Fruit fly (Drosophila melanogaster) whole organism, embryonic: ENCODE data around the gene Cpsf5.

Experiments used
- Aef1 ChIP-seq: fragments of 200-800 bp; sonication (Bioruptor generic); IDR thresholded peaks from 3 replicates; pipeline ENCODE4 v1.3.6; 2022; ENCODE audit warnings: missing biosample characterization, missing genetic modification characterization
- CG10565 ChIP-seq: fragments of 200-800 bp; sonication (Bioruptor generic); optimal IDR thresholded peaks from 3 replicates; lab custom pipeline; 2016; ENCODE audit warnings: missing biosample characterization, mild to moderate bottlenecking, missing genetic modification characterization
- CG10979 ChIP-seq: fragments of 200-800 bp; sonication (Bioruptor generic); optimal IDR thresholded peaks from 2 replicates; lab custom pipeline; 2018; ENCODE audit warnings: missing biosample characterization, mild to moderate bottlenecking, missing genetic modification characterization, moderate library complexity
- CG12391 ChIP-seq: fragments of 200-800 bp; sonication (Bioruptor generic); optimal IDR thresholded peaks from 3 replicates; lab custom pipeline; 2018; ENCODE audit warnings: missing biosample characterization, mild to moderate bottlenecking, missing genetic modification characterization, moderate library complexity
- CG12659 ChIP-seq: fragments of 200-800 bp; sonication (Bioruptor generic); optimal IDR thresholded peaks from 3 replicates; lab custom pipeline; 2017; ENCODE audit warnings: mild to moderate bottlenecking, missing biosample characterization, missing genetic modification reagents, missing genetic modification characterization
- CG13123 ChIP-seq: fragments of 200-800 bp; sonication (Bioruptor generic); optimal IDR thresholded peaks from 2 replicates; lab custom pipeline; 2016; ENCODE audit warnings: missing biosample characterization, missing genetic modification characterization
- CG13424 ChIP-seq: fragments of 200-800 bp; sonication (Bioruptor generic); optimal IDR thresholded peaks from 2 replicates; lab custom pipeline; 2019; ENCODE audit warnings: missing biosample characterization, mild to moderate bottlenecking, missing genetic modification characterization, moderate library complexity
- CG14965 ChIP-seq: fragments of 200-800 bp; sonication (Bioruptor generic); optimal IDR thresholded peaks from 2 replicates; lab custom pipeline; 2016; ENCODE audit warnings: missing biosample characterization, missing genetic modification characterization, borderline replicate concordance
- CG15514 ChIP-seq: fragments of 200-800 bp; sonication (Bioruptor generic); optimal IDR thresholded peaks from 3 replicates; lab custom pipeline; 2017; ENCODE audit warnings: missing biosample characterization, missing genetic modification characterization, mild to moderate bottlenecking, moderate library complexity, missing genetic modification reagents
- CG1647 ChIP-seq: fragments of 200-800 bp; sonication (Bioruptor generic); optimal IDR thresholded peaks from 3 replicates; lab custom pipeline; 2016; ENCODE audit warnings: missing biosample characterization, missing genetic modification characterization
- CG2199 ChIP-seq: fragments of 200-800 bp; sonication (Bioruptor generic); IDR thresholded peaks from 3 replicates; pipeline ENCODE4 v1.3.6; 2022; ENCODE audit warnings: missing biosample characterization, missing genetic modification characterization
- CG33557 ChIP-seq: fragments of 200-800 bp; sonication (Bioruptor generic); optimal IDR thresholded peaks from 2 replicates; lab custom pipeline; 2019; ENCODE audit warnings: missing biosample characterization, mild to moderate bottlenecking, missing genetic modification characterization, moderate library complexity
- CG43689 ChIP-seq: fragments of 200-800 bp; sonication (Bioruptor generic); IDR thresholded peaks from 2 replicates; pipeline ENCODE4 v1.3.6; 2022; ENCODE audit warnings: missing biosample characterization, missing genetic modification characterization
- CG4854 ChIP-seq: fragments of 200-800 bp; sonication (Bioruptor generic); optimal IDR thresholded peaks from 2 replicates; lab custom pipeline; 2016; ENCODE audit warnings: missing biosample characterization, missing genetic modification characterization, inconsistent platforms
- CG6683 ChIP-seq: fragments of 200-800 bp; sonication (Bioruptor generic); optimal IDR thresholded peaks from 2 replicates; lab custom pipeline; 2017; ENCODE audit warnings: missing biosample characterization, mild to moderate bottlenecking, missing genetic modification characterization, missing genetic modification reagents
- CG6854 ChIP-seq: fragments of 200-800 bp; sonication (Bioruptor generic); optimal IDR thresholded peaks from 3 replicates; lab custom pipeline; 2017; ENCODE audit warnings: missing biosample characterization, mild to moderate bottlenecking, missing genetic modification characterization
- CG7372 ChIP-seq: fragments of 200-800 bp; sonication (Bioruptor generic); IDR thresholded peaks from 2 replicates; pipeline ENCODE4 v1.3.6; 2022; ENCODE audit warnings: missing biosample characterization, missing genetic modification characterization
- CG9817 ChIP-seq: fragments of 200-800 bp; sonication (Bioruptor generic); optimal IDR thresholded peaks from 2 replicates; lab custom pipeline; 2018; ENCODE audit warnings: missing biosample characterization, mild to moderate bottlenecking, missing genetic modification characterization, moderate library complexity
- CHES-1-like ChIP-seq: fragments of 200-800 bp; sonication (Bioruptor generic); optimal IDR thresholded peaks from 2 replicates; lab custom pipeline; 2016; ENCODE audit warnings: missing biosample characterization, missing genetic modification characterization
- CrebB ChIP-seq: fragments of 200-800 bp; sonication (Bioruptor generic); optimal IDR thresholded peaks from 3 replicates; lab custom pipeline; 2018; ENCODE audit warnings: missing biosample characterization, mild to moderate bottlenecking, missing genetic modification characterization
- GATAe ChIP-seq: fragments of 200-800 bp; sonication (Bioruptor generic); conservative IDR thresholded peaks from 2 replicates; pipeline ENCODE4 v1.3.6; 2022; ENCODE audit warnings: missing biosample characterization, missing genetic modification characterization
- HLH4C ChIP-seq: fragments of 200-800 bp; sonication (Bioruptor generic); IDR thresholded peaks from 3 replicates; pipeline ENCODE4 v1.3.6; 2022; ENCODE audit warnings: missing biosample characterization, missing genetic modification characterization; ENCODE audit not compliant: partially characterized antibody
- Mad ChIP-seq: fragments of 200-800 bp; sonication (Bioruptor generic); optimal IDR thresholded peaks from 2 replicates; lab custom pipeline; 2016; ENCODE audit warnings: missing biosample characterization, missing genetic modification characterization
- NFAT ChIP-seq: fragments of 200-800 bp; sonication (Bioruptor generic); IDR thresholded peaks from 2 replicates; pipeline ENCODE4 v1.3.6; 2022; ENCODE audit warnings: missing biosample characterization, missing genetic modification characterization
- Spps ChIP-seq: fragments of 200-800 bp; sonication (Bioruptor generic); optimal IDR thresholded peaks from 2 replicates; lab custom pipeline; 2018; ENCODE audit warnings: missing biosample characterization, mild to moderate bottlenecking, missing genetic modification characterization
- amos ChIP-seq: fragments of 200-800 bp; sonication (Bioruptor generic); IDR thresholded peaks from 2 replicates; pipeline ENCODE4 v1.3.6; 2022; ENCODE audit warnings: missing biosample characterization, missing genetic modification characterization; ENCODE audit not compliant: partially characterized antibody
- ase ChIP-seq: fragments of 200-800 bp; sonication (Bioruptor generic); IDR thresholded peaks from 3 replicates; pipeline ENCODE4 v1.3.6; 2022; ENCODE audit warnings: missing biosample characterization, missing genetic modification characterization
- cad ChIP-seq: fragments of >200 bp; optimal IDR thresholded peaks from 2 replicates; lab custom pipeline; 2017; ENCODE audit warnings: missing biosample characterization, missing genetic modification characterization
- ci ChIP-seq: fragments of 200-800 bp; sonication (Bioruptor generic); IDR thresholded peaks from 3 replicates; pipeline ENCODE4 v1.3.6; 2022; ENCODE audit warnings: missing biosample characterization, missing genetic modification characterization
- corto ChIP-seq: fragments of 200-800 bp; sonication (Bioruptor generic); optimal IDR thresholded peaks from 2 replicates; lab custom pipeline; 2016; ENCODE audit warnings: missing biosample characterization, mild to moderate bottlenecking, missing genetic modification characterization, moderate library complexity
- crp ChIP-seq, 2 experiments: fragments of 200-800 bp; sonication (Bioruptor generic); optimal IDR thresholded peaks; 2 replicates in 1 of 2; 3 replicates in 1 of 2; lab custom pipeline; 2017; ENCODE audit warnings: missing biosample characterization in 2 of 2, missing genetic modification characterization in 2 of 2, mild to moderate bottlenecking in 1 of 2, moderate library complexity in 1 of 2
- disco-r ChIP-seq: fragments of 200-800 bp; sonication (Bioruptor generic); optimal IDR thresholded peaks from 2 replicates; lab custom pipeline; 2016; ENCODE audit warnings: missing biosample characterization, missing genetic modification characterization
- dm ChIP-seq: fragments of 200-800 bp; sonication (Bioruptor generic); optimal IDR thresholded peaks from 3 replicates; lab custom pipeline; 2016; ENCODE audit warnings: missing biosample characterization, missing genetic modification characterization
- ftz-f1 ChIP-seq: fragments of 200-800 bp; sonication (Bioruptor generic); optimal IDR thresholded peaks from 2 replicates; lab custom pipeline; 2016; ENCODE audit warnings: missing biosample characterization, missing genetic modification characterization
- gcm2 ChIP-seq: fragments of 200-800 bp; sonication (Bioruptor generic); optimal IDR thresholded peaks from 2 replicates; lab custom pipeline; 2016; ENCODE audit warnings: missing biosample characterization, missing genetic modification characterization
- h ChIP-seq: fragments of >200 bp; optimal IDR thresholded peaks from 2 replicates; lab custom pipeline; 2017
- hb ChIP-seq: fragments of 200-800 bp; sonication (Bioruptor generic); IDR thresholded peaks from 3 replicates; pipeline ENCODE4 v1.3.6; 2022; ENCODE audit warnings: missing biosample characterization, missing genetic modification characterization; ENCODE audit not compliant: partially characterized antibody
- hbn ChIP-seq: fragments of 200-800 bp; sonication (Bioruptor generic); IDR thresholded peaks from 2 replicates; pipeline ENCODE4 v1.3.6; 2022; ENCODE audit warnings: missing biosample characterization, missing genetic modification characterization; ENCODE audit not compliant: partially characterized antibody
- ken ChIP-seq: fragments of 200-800 bp; sonication (Bioruptor generic); IDR thresholded peaks from 3 replicates; pipeline ENCODE4 v1.3.6; 2022; ENCODE audit warnings: missing biosample characterization, missing genetic modification characterization
- maf-S ChIP-seq: fragments of 200-800 bp; sonication (Bioruptor generic); optimal IDR thresholded peaks from 2 replicates; lab custom pipeline; 2016; ENCODE audit warnings: missing biosample characterization, missing genetic modification characterization
- mirr ChIP-seq: fragments of 200-800 bp; sonication (Bioruptor generic); optimal IDR thresholded peaks from 3 replicates; lab custom pipeline; 2018; ENCODE audit warnings: missing biosample characterization, mild to moderate bottlenecking, missing genetic modification characterization
- pan ChIP-seq, 4 experiments: fragments of >200 bp in 3 of 4; fragments of 200-800 bp in 1 of 4; sonication (Bioruptor generic) in 1 of 4; optimal IDR thresholded peaks in 3 of 4; IDR thresholded peaks in 1 of 4; 2 replicates each; pipeline versions ENCODE4 v1.3.6 to Lab custom; 2017 to 2022; ENCODE audit warnings: missing biosample characterization in 2 of 4, missing genetic modification characterization in 2 of 4, mixed read lengths in 1 of 4
- phol ChIP-seq: fragments of 200-800 bp; sonication (Bioruptor generic); optimal IDR thresholded peaks from 3 replicates; lab custom pipeline; 2018; ENCODE audit warnings: missing biosample characterization, mild to moderate bottlenecking, missing genetic modification characterization, moderate library complexity
- sens-2 ChIP-seq: fragments of 200-800 bp; sonication (Bioruptor generic); IDR thresholded peaks from 2 replicates; pipeline ENCODE4 v1.3.6; 2022; ENCODE audit warnings: missing biosample characterization, missing genetic modification characterization
- seq ChIP-seq: fragments of 200-800 bp; sonication (Bioruptor generic); IDR thresholded peaks from 2 replicates; pipeline ENCODE4 v1.3.6; 2022; ENCODE audit warnings: missing biosample characterization, missing genetic modification characterization
- tio ChIP-seq: fragments of 200-800 bp; sonication (Bioruptor generic); optimal IDR thresholded peaks from 2 replicates; lab custom pipeline; 2017; ENCODE audit warnings: missing biosample characterization, missing genetic modification characterization, inconsistent platforms
- trh ChIP-seq: fragments of 200-800 bp; sonication (Bioruptor generic); optimal IDR thresholded peaks from 2 replicates; lab custom pipeline; 2016; ENCODE audit warnings: missing biosample characterization, missing genetic modification characterization
- unc-4 ChIP-seq: fragments of 200-800 bp; sonication (Bioruptor generic); IDR thresholded peaks from 2 replicates; pipeline ENCODE4 v1.3.6; 2022; ENCODE audit warnings: missing biosample characterization, missing genetic modification characterization; ENCODE audit not compliant: partially characterized antibody
- vvl ChIP-seq: fragments of 200-800 bp; sonication (Bioruptor generic); IDR thresholded peaks from 2 replicates; pipeline ENCODE4 v1.3.6; 2022; ENCODE audit warnings: missing biosample characterization, missing genetic modification characterization
- wek ChIP-seq: fragments of 200-800 bp; sonication (Bioruptor generic); optimal IDR thresholded peaks from 3 replicates; lab custom pipeline; 2018; ENCODE audit warnings: missing biosample characterization, mild to moderate bottlenecking, missing genetic modification characterization, moderate library complexity

The Cpsf5 gene

dm6 chr3L:9455819-9456388, 45.1 kb downstream of the Cpsf5 start, which contains the start of the genes phol and CG3552 (continued):
- peak; percentile 45; the same call in 1 of the 3 replicates for TF ChIP-seq hb
- TF ChIP-seq CG6854 = no peak
- peak; percentile 87 for TF ChIP-seq phol (tag; lab: Kevin White, UChicago)
- TF ChIP-seq unc-4 = peak; percentile 43
- no peak for TF ChIP-seq ftz-f1
- no peak for TF ChIP-seq CG43689
- no peak for TF ChIP-seq sens-2
- TF ChIP-seq CHES-1-like (GFP tag; lab: Kevin White, UChicago) = peak; percentile 17
- no peak for TF ChIP-seq maf-S (GFP tag; lab: Kevin White, UChicago)
- TF ChIP-seq disco-r = no peak
- no peak for TF ChIP-seq gcm2 (GFP tag; lab: Kevin White, UChicago)
- TF ChIP-seq pan (optimal IDR thresholded peaks at IDR 0.05; lab: Kevin White, UChicago) = no peak
- TF ChIP-seq pan (GFP tag; optimal IDR thresholded peaks at IDR 0.05 in 1 of 2, IDR thresholded peaks at IDR 0.05 in 1 of 2) = no peak
- TF ChIP-seq CG12391 = peak; percentile 34
- no peak for TF ChIP-seq ase (GFP tag; lab: Robert Waterston, UW)
- TF ChIP-seq CG33557 (GFP tag; lab: Kevin White, UChicago) = no peak
- TF ChIP-seq CG6683 (GFP tag; lab: Kevin White, UChicago) = no peak
- no peak for TF ChIP-seq CG1647 (GFP tag; lab: Kevin White, UChicago)
- TF ChIP-seq CG7372 (GFP tag; lab: Robert Waterston, UW) = no peak
- peak; percentile 7 for TF ChIP-seq CG10979 (tag; lab: Kevin White, UChicago)
- TF ChIP-seq CG15514 (GFP tag; lab: Kevin White, UChicago) = peak; percentile 54
- TF ChIP-seq HLH4C = no peak
- TF ChIP-seq ci = peak; percentile 30; the same call in 1 of the 3 replicates
- TF ChIP-seq GATAe (GFP tag; lab: Robert Waterston, UW) = no peak
- no peak for TF ChIP-seq ken (GFP tag; lab: Robert Waterston, UW)
- TF ChIP-seq vvl (GFP tag; lab: Robert Waterston, UW) = no peak
- no peak for TF ChIP-seq Mad (GFP tag; lab: Kevin White, UChicago)
- TF ChIP-seq amos (GFP tag; lab: Robert Waterston, UW) = no peak; the same call in none of the 2 replicates
- TF ChIP-seq wek = no peak
- no peak for TF ChIP-seq CG2199 (GFP tag; lab: Robert Waterston, UW)
- TF ChIP-seq CG4854 (GFP tag; lab: Kevin White, UChicago) = no peak
- no peak for TF ChIP-seq tio (GFP tag; lab: Kevin White, UChicago)
- no peak for TF ChIP-seq h
- peak in 1 of 2 experiments; percentile 0 for TF ChIP-seq crp (GFP tag; optimal IDR thresholded peaks at IDR 0.05; lab: Kevin White, UChicago)
- TF ChIP-seq CG10565 (GFP tag; lab: Kevin White, UChicago) = no peak
- no peak for TF ChIP-seq Spps (tag; lab: Kevin White, UChicago)
- TF ChIP-seq seq (GFP tag; lab: Robert Waterston, UW) = no peak
- TF ChIP-seq corto = no peak
- no peak for TF ChIP-seq cad (GFP tag; lab: Kevin White, UChicago)
- TF ChIP-seq CG9817 (tag; lab: Kevin White, UChicago) = no peak
- TF ChIP-seq dm = peak; percentile 68
- peak; percentile 29 for TF ChIP-seq CG12659 (GFP tag; lab: Kevin White, UChicago)
- TF ChIP-seq hbn (GFP tag; lab: Robert Waterston, UW) = no peak
- TF ChIP-seq NFAT (GFP tag; lab: Robert Waterston, UW) = no peak
- TF ChIP-seq CrebB (tag; lab: Kevin White, UChicago) = no peak
- no peak for TF ChIP-seq Aef1 (GFP tag; lab: Robert Waterston, UW)
- no peak for TF ChIP-seq CG14965
- TF ChIP-seq trh (GFP tag; lab: Kevin White, UChicago) = no peak
- no peak for TF ChIP-seq CG13123 (GFP tag; lab: Kevin White, UChicago)
- TF ChIP-seq mirr (GFP tag; lab: Kevin White, UChicago) = no peak
- peak; percentile 10 for TF ChIP-seq CG13424 (tag; lab: Kevin White, UChicago)
